Fruit fly (Drosophila melanogaster) whole organism, embryonic: ENCODE measurements around the gene CG13676.
A peak's percentile ranks its signal among the peaks of the same experiment; 100 is the strongest.

Experiments
- B-H2 ChIP-seq: fragments of 200-800 bp; sonication (Bioruptor generic); optimal IDR thresholded peaks from 2 replicates; lab custom pipeline; 2018; ENCODE audit warnings: missing biosample characterization, mild to moderate bottlenecking, missing genetic modification characterization
- BtbVII ChIP-seq: fragments of 200-800 bp; sonication (Bioruptor generic); optimal IDR thresholded peaks from 3 replicates; lab custom pipeline; 2017; ENCODE audit warnings: missing biosample characterization, mild to moderate bottlenecking, missing genetic modification characterization
- CG10274 ChIP-seq: fragments of 200-800 bp; sonication (Bioruptor generic); optimal IDR thresholded peaks from 3 replicates; lab custom pipeline; 2017; ENCODE audit warnings: missing biosample characterization, mild to moderate bottlenecking, missing genetic modification characterization
- CG10431 ChIP-seq: fragments of 200-800 bp; sonication (Bioruptor generic); optimal IDR thresholded peaks from 3 replicates; lab custom pipeline; 2018; ENCODE audit warnings: missing biosample characterization, mild to moderate bottlenecking, missing genetic modification characterization
- CG11695 ChIP-seq: fragments of 200-800 bp; sonication (Bioruptor generic); IDR thresholded peaks from 3 replicates; pipeline ENCODE4 v1.3.6; 2022; ENCODE audit warnings: missing biosample characterization, missing genetic modification characterization
- CG13287 ChIP-seq: fragments of 200-800 bp; sonication (Bioruptor generic); IDR thresholded peaks from 2 replicates; pipeline ENCODE4 v1.3.6; 2022; ENCODE audit warnings: missing biosample characterization, missing genetic modification characterization; ENCODE audit not compliant: partially characterized antibody
- CG13424 ChIP-seq: fragments of 200-800 bp; sonication (Bioruptor generic); optimal IDR thresholded peaks from 2 replicates; lab custom pipeline; 2019; ENCODE audit warnings: missing biosample characterization, mild to moderate bottlenecking, missing genetic modification characterization, moderate library complexity
- CG13894 ChIP-seq: fragments of 200-800 bp; sonication (Bioruptor generic); optimal IDR thresholded peaks from 3 replicates; lab custom pipeline; 2018; ENCODE audit warnings: missing biosample characterization, mild to moderate bottlenecking, missing genetic modification characterization, moderate library complexity
- CG15601 ChIP-seq: fragments of 200-800 bp; sonication (Bioruptor generic); optimal IDR thresholded peaks from 3 replicates; lab custom pipeline; 2019; ENCODE audit warnings: missing biosample characterization, mild to moderate bottlenecking, missing genetic modification characterization, moderate library complexity
- CG16813 ChIP-seq: fragments of 200-800 bp; sonication (Bioruptor generic); IDR thresholded peaks from 3 replicates; pipeline ENCODE4 v1.3.6; 2022; ENCODE audit warnings: missing biosample characterization, missing genetic modification characterization; ENCODE audit not compliant: partially characterized antibody
- CG17385 ChIP-seq: fragments of 200-800 bp; sonication (Bioruptor generic); optimal IDR thresholded peaks from 3 replicates; lab custom pipeline; 2018; ENCODE audit warnings: missing biosample characterization, mild to moderate bottlenecking, missing genetic modification characterization
- CG2120 ChIP-seq: fragments of 200-800 bp; sonication (Bioruptor generic); optimal IDR thresholded peaks from 3 replicates; lab custom pipeline; 2016; ENCODE audit warnings: missing biosample characterization, missing genetic modification characterization
- CG7786 ChIP-seq: fragments of 200-800 bp; sonication (Bioruptor generic); optimal IDR thresholded peaks from 2 replicates; lab custom pipeline; 2016; ENCODE audit warnings: missing biosample characterization, missing genetic modification characterization
- CG7963 ChIP-seq: fragments of 200-800 bp; sonication (Bioruptor generic); IDR thresholded peaks from 3 replicates; pipeline ENCODE4 v1.3.6; 2022; ENCODE audit warnings: missing biosample characterization, missing genetic modification characterization; ENCODE audit not compliant: partially characterized antibody
- CG9727 ChIP-seq: fragments of 200-800 bp; sonication (Bioruptor generic); optimal IDR thresholded peaks from 3 replicates; lab custom pipeline; 2017; ENCODE audit warnings: missing biosample characterization, mild to moderate bottlenecking, missing genetic modification characterization
- CoRest ChIP-seq: fragments of 200-800 bp; sonication (Bioruptor generic); optimal IDR thresholded peaks from 3 replicates; lab custom pipeline; 2018; ENCODE audit warnings: missing biosample characterization, mild to moderate bottlenecking, missing genetic modification characterization, moderate library complexity
- Dll ChIP-seq: fragments of 200-800 bp; sonication (Bioruptor generic); IDR thresholded peaks from 4 replicates; pipeline ENCODE4 v1.3.6; 2022; ENCODE audit warnings: missing biosample characterization, missing genetic modification characterization; ENCODE audit not compliant: partially characterized antibody
- E2f2 ChIP-seq: fragments of 200-800 bp; sonication (Bioruptor generic); IDR thresholded peaks from 2 replicates; pipeline ENCODE4 v1.3.6; 2022; ENCODE audit warnings: missing biosample characterization, missing genetic modification characterization
- Fer1 ChIP-seq: fragments of 200-800 bp; sonication (Bioruptor generic); optimal IDR thresholded peaks from 2 replicates; lab custom pipeline; 2017; ENCODE audit warnings: missing biosample characterization, mild to moderate bottlenecking, missing genetic modification characterization
- MBD-R2 ChIP-seq: fragments of 200-800 bp; sonication (Bioruptor generic); IDR thresholded peaks from 2 replicates; pipeline ENCODE4 v1.3.6; 2022; ENCODE audit warnings: missing biosample characterization, missing genetic modification characterization
- MESR4 ChIP-seq: fragments of 200-800 bp; sonication (Bioruptor generic); optimal IDR thresholded peaks from 2 replicates; lab custom pipeline; 2018; ENCODE audit warnings: missing biosample characterization, mild to moderate bottlenecking, missing genetic modification characterization, moderate library complexity
- Med ChIP-seq: fragments of 200-800 bp; sonication (Bioruptor generic); peaks from one replicate; lab custom pipeline; 2016; ENCODE audit warnings: missing biosample characterization, missing genetic modification characterization, mild to moderate bottlenecking, inconsistent platforms, moderate library complexity
- NC2β ChIP-seq: fragments of 200-800 bp; sonication (Bioruptor generic); optimal IDR thresholded peaks from 2 replicates; lab custom pipeline; 2016; ENCODE audit warnings: missing biosample characterization, missing genetic modification characterization
- TFAM ChIP-seq: fragments of 200-800 bp; sonication (Bioruptor generic); optimal IDR thresholded peaks from 2 replicates; lab custom pipeline; 2017; ENCODE audit warnings: missing biosample characterization, missing genetic modification characterization, inconsistent platforms
- amos ChIP-seq: fragments of 200-800 bp; sonication (Bioruptor generic); IDR thresholded peaks from 2 replicates; pipeline ENCODE4 v1.3.6; 2022; ENCODE audit warnings: missing biosample characterization, missing genetic modification characterization; ENCODE audit not compliant: partially characterized antibody
- ara ChIP-seq: fragments of 200-800 bp; sonication (Bioruptor generic); IDR thresholded peaks from 2 replicates; pipeline ENCODE4 v1.3.6; 2022; ENCODE audit warnings: missing biosample characterization, missing genetic modification characterization
- ato ChIP-seq: fragments of 200-800 bp; sonication (Bioruptor generic); IDR thresholded peaks from 2 replicates; pipeline ENCODE4 v1.3.6; 2022; ENCODE audit warnings: missing biosample characterization, missing genetic modification characterization; ENCODE audit not compliant: partially characterized antibody
- cad ChIP-seq: fragments of >200 bp; optimal IDR thresholded peaks from 2 replicates; lab custom pipeline; 2017; ENCODE audit warnings: missing biosample characterization, missing genetic modification characterization
- caup ChIP-seq: fragments of 200-800 bp; sonication (Bioruptor generic); optimal IDR thresholded peaks from 3 replicates; lab custom pipeline; 2017; ENCODE audit warnings: missing biosample characterization, mild to moderate bottlenecking, missing genetic modification characterization, moderate library complexity; ENCODE audit not compliant: severe bottlenecking
- corto ChIP-seq: fragments of 200-800 bp; sonication (Bioruptor generic); optimal IDR thresholded peaks from 2 replicates; lab custom pipeline; 2016; ENCODE audit warnings: missing biosample characterization, mild to moderate bottlenecking, missing genetic modification characterization, moderate library complexity
- da ChIP-seq: fragments of 200-800 bp; sonication (Bioruptor generic); optimal IDR thresholded peaks from 2 replicates; lab custom pipeline; 2016; ENCODE audit warnings: missing biosample characterization, missing genetic modification characterization
- dmrt99B ChIP-seq: fragments of 200-800 bp; sonication (Bioruptor generic); optimal IDR thresholded peaks from 2 replicates; lab custom pipeline; 2018; ENCODE audit warnings: missing biosample characterization, mild to moderate bottlenecking, missing genetic modification characterization, moderate library complexity
- dysf ChIP-seq: fragments of 200-800 bp; sonication (Bioruptor generic); IDR thresholded peaks from 3 replicates; pipeline ENCODE4 v1.3.6; 2022; ENCODE audit warnings: missing biosample characterization, missing genetic modification characterization
- emc ChIP-seq: fragments of 200-800 bp; sonication (Bioruptor generic); optimal IDR thresholded peaks from 2 replicates; lab custom pipeline; 2016; ENCODE audit warnings: missing biosample characterization, missing genetic modification characterization
- gfzf ChIP-seq: fragments of 200-800 bp; sonication (Bioruptor generic); optimal IDR thresholded peaks from 2 replicates; lab custom pipeline; 2016; ENCODE audit warnings: missing biosample characterization, mild to moderate bottlenecking, missing genetic modification characterization, moderate library complexity
- hbn ChIP-seq: fragments of 200-800 bp; sonication (Bioruptor generic); IDR thresholded peaks from 2 replicates; pipeline ENCODE4 v1.3.6; 2022; ENCODE audit warnings: missing biosample characterization, missing genetic modification characterization; ENCODE audit not compliant: partially characterized antibody
- hkb ChIP-seq, 2 experiments: fragments of 200-800 bp in 1 of 2; fragments of >200 bp in 1 of 2; sonication (Bioruptor generic) in 1 of 2; IDR thresholded peaks in 1 of 2; optimal IDR thresholded peaks in 1 of 2; 2 replicates each; pipeline versions ENCODE4 v1.3.6 to Lab custom; 2017 to 2022; ENCODE audit warnings: missing biosample characterization in 1 of 2, missing genetic modification characterization in 1 of 2
- mld ChIP-seq: fragments of 200-800 bp; sonication (Bioruptor generic); IDR thresholded peaks from 3 replicates; pipeline ENCODE4 v1.3.6; 2022; ENCODE audit warnings: missing biosample characterization, missing genetic modification characterization; ENCODE audit not compliant: partially characterized antibody
- pb ChIP-seq: fragments of 200-800 bp; sonication (Bioruptor generic); optimal IDR thresholded peaks from 3 replicates; lab custom pipeline; 2016; ENCODE audit warnings: missing biosample characterization, missing genetic modification characterization
- pfk ChIP-seq: fragments of 200-800 bp; sonication (Bioruptor generic); optimal IDR thresholded peaks from 2 replicates; lab custom pipeline; 2018; ENCODE audit warnings: missing biosample characterization, mild to moderate bottlenecking, missing genetic modification characterization, moderate library complexity
- scrt ChIP-seq: fragments of 200-800 bp; sonication (Bioruptor generic); optimal IDR thresholded peaks from 2 replicates; lab custom pipeline; 2018; ENCODE audit warnings: missing biosample characterization, mild to moderate bottlenecking, missing genetic modification characterization, moderate library complexity
- sqz ChIP-seq: fragments of 200-800 bp; sonication (Bioruptor generic); optimal IDR thresholded peaks from 3 replicates; lab custom pipeline; 2018; ENCODE audit warnings: missing biosample characterization, mild to moderate bottlenecking, missing genetic modification characterization
- ssp ChIP-seq: fragments of 200-800 bp; sonication (Bioruptor generic); IDR thresholded peaks from 2 replicates; pipeline ENCODE4 v1.3.6; 2022; ENCODE audit warnings: missing biosample characterization, missing genetic modification characterization
- unc-4 ChIP-seq: fragments of 200-800 bp; sonication (Bioruptor generic); IDR thresholded peaks from 2 replicates; pipeline ENCODE4 v1.3.6; 2022; ENCODE audit warnings: missing biosample characterization, missing genetic modification characterization; ENCODE audit not compliant: partially characterized antibody

Gene CG13676

dm6 chr3L:8124481-8125359, 26.9 kb downstream of the CG13676 start, which contains the start of the genes CG7550 and mRpL36 (continued):
- no peak for TF ChIP-seq sqz (GFP tag; lab: Kevin White, UChicago)
- no peak for TF ChIP-seq CG9727

dm6 chr3L:8121590-8121989, 30.0 kb downstream of the CG13676 start, which contains the start of gene ldbr:
ldbr (plus strand) TSS chr3L:8121827.
- TF ChIP-seq ssp, result no peak
- TF ChIP-seq MBD-R2 (GFP tag; lab: Robert Waterston, UW), result peak; percentile 74
- TF ChIP-seq corto (GFP tag; lab: Kevin White, UChicago), result no peak
- TF ChIP-seq hkb (optimal IDR thresholded peaks at IDR 0.05; lab: Kevin White, UChicago), result no peak
- peak; percentile 26; the same call in 1 of the 2 replicates for TF ChIP-seq hkb (GFP tag; IDR thresholded peaks at IDR 0.05; lab: Robert Waterston, UW)
- no peak for TF ChIP-seq CG7786
- TF ChIP-seq mld (GFP tag; lab: Robert Waterston, UW), result no peak
- TF ChIP-seq caup (GFP tag; lab: Kevin White, UChicago), result peak; percentile 15
- TF ChIP-seq CG17385, result peak; percentile 14
- peak; percentile 23 for TF ChIP-seq CG10431 (GFP tag; lab: Kevin White, UChicago)
- no peak for TF ChIP-seq CG15601 (tag; lab: Kevin White, UChicago)
- TF ChIP-seq CG13287 (GFP tag; lab: Robert Waterston, UW), result peak; percentile 61
- TF ChIP-seq pb (GFP tag; lab: Kevin White, UChicago), result no peak
- TF ChIP-seq CoRest (tag; lab: Kevin White, UChicago), result peak; percentile 2
- no peak for TF ChIP-seq BtbVII
- TF ChIP-seq CG11695, result no peak
- peak; percentile 64 for TF ChIP-seq B-H2 (GFP tag; lab: Kevin White, UChicago)
- peak; percentile 56 for TF ChIP-seq CG7963 (GFP tag; lab: Robert Waterston, UW)
- TF ChIP-seq da, result no peak
- TF ChIP-seq cad, result no peak
- TF ChIP-seq dysf (GFP tag; lab: Robert Waterston, UW), result no peak
- peak; percentile 31 for TF ChIP-seq MESR4 (GFP tag; lab: Kevin White, UChicago)
- peak; percentile 54; the same call in 2 of the 3 replicates for TF ChIP-seq CG16813 (GFP tag; lab: Robert Waterston, UW)
- no peak for TF ChIP-seq CG10274 (GFP tag; lab: Kevin White, UChicago)
- peak; percentile 3 for TF ChIP-seq CG13424 (tag; lab: Kevin White, UChicago)
- TF ChIP-seq CG13894, result no peak
- no peak for TF ChIP-seq dmrt99B (tag; lab: Kevin White, UChicago)
- peak; percentile 10 for TF ChIP-seq CG2120 (GFP tag; lab: Kevin White, UChicago)
- TF ChIP-seq pfk (GFP tag; lab: Kevin White, UChicago), result peak; percentile 25
- peak; percentile 50; the same call in 1 of the 2 replicates for TF ChIP-seq unc-4 (GFP tag; lab: Robert Waterston, UW)
- TF ChIP-seq Med (GFP tag; lab: Kevin White, UChicago), result peak; percentile 86
- TF ChIP-seq amos (GFP tag; lab: Robert Waterston, UW), result peak; percentile 50; the same call in 1 of the 2 replicates
- peak; percentile 40 for TF ChIP-seq gfzf (GFP tag; lab: Kevin White, UChicago)
- TF ChIP-seq Fer1 (GFP tag; lab: Kevin White, UChicago), result peak; percentile 56
- no peak for TF ChIP-seq ara (GFP tag; lab: Robert Waterston, UW)
- TF ChIP-seq NC2β, result no peak
- peak; percentile 93 for TF ChIP-seq E2f2 (GFP tag; lab: Robert Waterston, UW)
- TF ChIP-seq hbn, result peak; percentile 29; the same call in 1 of the 2 replicates
- TF ChIP-seq TFAM (GFP tag; lab: Kevin White, UChicago), result no peak
- TF ChIP-seq ato (GFP tag; lab: Robert Waterston, UW), result peak; percentile 56
- TF ChIP-seq emc (GFP tag; lab: Kevin White, UChicago), result no peak
- peak; percentile 61; the same call in 3 of the 4 replicates for TF ChIP-seq Dll
- TF ChIP-seq scrt (GFP tag; lab: Kevin White, UChicago), result peak; percentile 71
